Fruit fly (Drosophila melanogaster): Measurements from ENCODE around the gene CG16904.

DNA sequence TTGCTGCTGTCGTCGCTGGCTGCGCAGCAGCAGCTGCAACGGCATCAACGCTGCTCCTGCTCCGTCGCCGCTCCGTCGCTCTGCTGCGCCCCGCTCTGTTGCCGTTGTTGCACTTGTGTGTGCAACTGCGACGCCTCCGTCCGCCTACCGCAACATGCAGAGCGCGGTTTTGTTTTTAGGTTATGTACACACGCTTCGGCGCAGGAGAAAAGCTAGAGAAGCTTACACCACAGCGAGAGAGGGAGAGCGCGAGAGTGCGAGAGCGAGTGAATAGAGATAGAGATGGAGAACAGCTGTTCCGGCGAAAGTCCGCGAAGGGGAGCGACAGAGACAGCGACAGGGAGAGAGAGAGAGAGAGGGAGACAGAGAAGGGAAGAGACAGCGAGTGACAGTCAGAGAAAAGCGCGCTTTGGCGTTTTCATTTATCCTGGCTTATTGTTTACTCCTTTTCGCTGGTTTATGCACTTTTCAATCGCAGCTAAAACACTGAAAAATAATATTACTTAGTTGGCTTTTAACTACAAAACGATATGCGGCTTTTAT is 49.1 kb upstream of the CG16904 start:
- TF ChIP-seq CG8478 (optimal IDR thresholded peaks at IDR 0.05): no peak
- no peak for TF ChIP-seq pan (optimal IDR thresholded peaks at IDR 0.05)

Measured in whole organism.